Fruit fly (Drosophila melanogaster) ovary, adult (tissue): ENCODE results near the gene Diedel.
A peak's percentile ranks its signal among the peaks of the same experiment; 100 is the strongest.

ENCODE experiments used
- CG17801 ChIP-seq: fragments of 200-800 bp; optimal IDR thresholded peaks from 2 replicates; lab custom pipeline; 2019; ENCODE audit warnings: missing biosample characterization, mild to moderate bottlenecking, missing genetic modification characterization, moderate library complexity; ENCODE audit not compliant: partially characterized antibody

Diedel gene

dm6 chr3R:29493242-29493944 lies at the start of gene Diedel, which contains the start of gene CG2310:
Gene Diedel (plus strand): TSS chr3R:29493852.
Gene CG2310 (minus strand): TSS chr3R:29493518.
- no peak for TF ChIP-seq CG17801 (GFP tag; lab: Kevin White, UChicago)

- TF ChIP-seq CG17801 (GFP tag; lab: Kevin White, UChicago): no peak
Observed at dm6 chr3R:29450333-29450732, 43.3 kb upstream of the Diedel start.

dm6 chr3R:29457215-29457614 lies 36.4 kb upstream of the Diedel start:
- no peak for TF ChIP-seq CG17801 (GFP tag; lab: Kevin White, UChicago)

- TF ChIP-seq CG17801 (GFP tag; lab: Kevin White, UChicago): no peak
Observed at dm6 chr3R:29457779-29458382, 35.8 kb upstream of the Diedel start.

- TF ChIP-seq CG17801 (GFP tag; lab: Kevin White, UChicago): no peak
Observed at dm6 chr3R:29458689-29459136, 34.9 kb upstream of the Diedel start.

- peak; percentile 54 for TF ChIP-seq CG17801 (GFP tag; lab: Kevin White, UChicago)
Observed at dm6 chr3R:29460225-29460927, 33.3 kb upstream of the Diedel start.

- TF ChIP-seq CG17801 (GFP tag; lab: Kevin White, UChicago): no peak
Observed at dm6 chr3R:29461069-29461468, 32.6 kb upstream of the Diedel start.

dm6 chr3R:29461846-29462245 lies 31.8 kb upstream of the Diedel start:
- no peak for TF ChIP-seq CG17801 (GFP tag; lab: Kevin White, UChicago)

dm6 chr3R:29466759-29467158 lies 26.9 kb upstream of the Diedel start:
- TF ChIP-seq CG17801 (GFP tag; lab: Kevin White, UChicago): no peak

dm6 chr3R:29470122-29470521 lies 23.5 kb upstream of the Diedel start:
- TF ChIP-seq CG17801 (GFP tag; lab: Kevin White, UChicago): no peak

dm6 chr3R:29478952-29479538 lies 14.6 kb upstream of the Diedel start:
- TF ChIP-seq CG17801 (GFP tag; lab: Kevin White, UChicago): peak; percentile 88

- no peak for TF ChIP-seq CG17801 (GFP tag; lab: Kevin White, UChicago)
Observed at dm6 chr3R:29479922-29480321, 13.7 kb upstream of the Diedel start.

- peak; percentile 56 for TF ChIP-seq CG17801 (GFP tag; lab: Kevin White, UChicago)
Observed at dm6 chr3R:29489209-29489608, 4.4 kb upstream of the Diedel start, which contains the start of the genes CG2321 and CG2006. Gene CG2321 (minus strand): TSS chr3R:29489265. Gene CG2006 (plus strand): TSS chr3R:29489468.

dm6 chr3R:29490912-29491311 lies 2.7 kb upstream of the Diedel start, which contains the start of gene Spase12:
Gene Spase12 (minus strand): TSS chr3R:29491150.
- TF ChIP-seq CG17801 (GFP tag; lab: Kevin White, UChicago): peak; percentile 10

- TF ChIP-seq CG17801 (GFP tag; lab: Kevin White, UChicago): no peak
Observed at dm6 chr3R:29494482-29494881, 830 bp downstream of the Diedel start, which contains the start of gene FipoQ. Gene FipoQ (plus strand): TSS chr3R:29494782.
